Worm (Caenorhabditis elegans) whole organism, L4/young adult: ENCODE measurements around the gene dyf-2.

Source experiments
- W03F9.2 ChIP-seq: fragments of 150-350 bp; optimal IDR thresholded peaks from 2 replicates; lab custom pipeline; 2014; ENCODE audit warnings: missing biosample characterization, missing genetic modification characterization
- dao-5 ChIP-seq: sonication (generic microtip); optimal IDR thresholded peaks from 2 replicates; lab custom pipeline; 2016; ENCODE audit warnings: missing genotype, missing genetic modification characterization, moderate library complexity, missing compliant biosample characterization
- him-1 ChIP-seq: sonication (generic microtip); optimal IDR thresholded peaks from 2 replicates; lab custom pipeline; 2016; ENCODE audit warnings: missing genotype, missing genetic modification reagents, missing genetic modification characterization, missing compliant biosample characterization

- TF ChIP-seq dao-5 (tag; lab: Kevin White, UChicago): no peak
- TF ChIP-seq him-1 (tag; lab: Kevin White, UChicago): no peak
- TF ChIP-seq W03F9.2: no peak
These were observed 16.7 kb downstream of the dyf-2 start for ce11 chrIII:13669519-13669918.
